Worm (Caenorhabditis elegans) whole organism, L4 larva: ENCODE results near the gene rpoa-49.

Experiments used
- D1046.2 ChIP-seq: fragments of 200-800 bp; sonication (Bioruptor generic); IDR thresholded peaks from 2 replicates; pipeline ENCODE4 v1.3.6; 2022; ENCODE audit warnings: missing genetic modification characterization, missing compliant biosample characterization
- F10B5.3 ChIP-seq: sonication (generic microtip); optimal IDR thresholded peaks from 2 replicates; lab custom pipeline; 2016; ENCODE audit warnings: mild to moderate bottlenecking, missing genetic modification characterization, missing compliant biosample characterization
- F26F4.8 ChIP-seq: fragments of 200-800 bp; sonication (Bioruptor generic); conservative IDR thresholded peaks from 2 replicates; pipeline ENCODE4 v1.3.6; 2022; ENCODE audit warnings: missing genetic modification characterization, missing compliant biosample characterization
- F37D6.2 ChIP-seq: sonication (generic microtip); optimal IDR thresholded peaks from 2 replicates; lab custom pipeline; 2016; ENCODE audit warnings: mild to moderate bottlenecking, missing genetic modification characterization, missing compliant biosample characterization
- T20F7.1 ChIP-seq: fragments of 200-800 bp; sonication (Bioruptor generic); optimal IDR thresholded peaks from 2 replicates; lab custom pipeline; 2018; ENCODE audit warnings: mild to moderate bottlenecking, missing genetic modification characterization, missing compliant biosample characterization
- T26A8.4 ChIP-seq: fragments of 200-800 bp; sonication (Bioruptor generic); IDR thresholded peaks from 2 replicates; pipeline ENCODE4 v1.3.6; 2022; ENCODE audit warnings: missing genetic modification characterization, missing compliant biosample characterization
- ZK337.2 ChIP-seq: fragments of 200-800 bp; sonication (Bioruptor generic); IDR thresholded peaks from 2 replicates; pipeline ENCODE4 v1.3.6; 2022; ENCODE audit warnings: missing genetic modification reagents, missing genetic modification characterization, missing compliant biosample characterization
- aly-2 ChIP-seq: sonication (generic microtip); optimal IDR thresholded peaks from 2 replicates; lab custom pipeline; 2018; ENCODE audit warnings: missing biosample characterization, missing genetic modification characterization
- ama-1 ChIP-seq: fragments of 150-350 bp; optimal IDR thresholded peaks from 2 replicates; lab custom pipeline; 2014; ENCODE audit warnings: inconsistent platforms, mixed read lengths
- arid-1 ChIP-seq: fragments of 200-800 bp; sonication (Bioruptor generic); conservative IDR thresholded peaks from 2 replicates; pipeline ENCODE4 v1.3.6; 2022; ENCODE audit warnings: missing genetic modification reagents, missing genetic modification characterization, missing compliant biosample characterization
- attf-4 ChIP-seq: sonication (generic microtip); optimal IDR thresholded peaks from 3 replicates; lab custom pipeline; 2017; ENCODE audit warnings: missing biosample characterization, missing genetic modification characterization
- ceh-20 ChIP-seq: fragments of 200-800 bp; sonication (Bioruptor generic); IDR thresholded peaks from 2 replicates; pipeline ENCODE4 v1.3.6; 2022; ENCODE audit warnings: missing genetic modification reagents, missing genetic modification characterization, missing compliant biosample characterization
- cey-2 ChIP-seq: sonication (generic microtip); optimal IDR thresholded peaks from 3 replicates; lab custom pipeline; 2017; ENCODE audit warnings: missing genetic modification characterization, mild to moderate bottlenecking, missing compliant biosample characterization, antibody characterized with exemption, borderline replicate concordance; ENCODE audit not compliant: insufficient read depth
- daf-12 ChIP-seq: fragments of 150-350 bp; optimal IDR thresholded peaks from 2 replicates; lab custom pipeline; 2014; ENCODE audit warnings: missing biosample characterization, missing genetic modification reagents, missing genetic modification characterization
- daf-19 ChIP-seq: fragments of 200-800 bp; sonication (Bioruptor generic); conservative IDR thresholded peaks from 2 replicates; pipeline ENCODE4 v1.3.6; 2022; ENCODE audit warnings: missing genetic modification characterization, missing compliant biosample characterization
- dmd-6 ChIP-seq: fragments of 200-800 bp; sonication (Bioruptor generic); IDR thresholded peaks from 2 replicates; pipeline ENCODE4 v1.3.6; 2022; ENCODE audit warnings: missing genetic modification reagents, missing genetic modification characterization, missing compliant biosample characterization
- duxl-1 ChIP-seq: sonication (generic microtip); optimal IDR thresholded peaks from 2 replicates; lab custom pipeline; 2016; ENCODE audit warnings: mild to moderate bottlenecking, missing genetic modification characterization, moderate library complexity, missing compliant biosample characterization; ENCODE audit not compliant: poor library complexity
- fkh-10 ChIP-seq: fragments of 150-350 bp; optimal IDR thresholded peaks from 2 replicates; lab custom pipeline; 2014; ENCODE audit warnings: missing biosample characterization, missing genetic modification reagents, missing genetic modification characterization
- hlh-30 ChIP-seq: sonication (generic microtip); optimal IDR thresholded peaks from 2 replicates; lab custom pipeline; 2017; ENCODE audit warnings: antibody characterized with exemption, mild to moderate bottlenecking, missing genetic modification characterization, missing compliant biosample characterization; ENCODE audit not compliant: insufficient read depth
- lim-7 ChIP-seq: fragments of 200-800 bp; sonication (Bioruptor generic); IDR thresholded peaks from 2 replicates; pipeline ENCODE4 v1.3.6; 2022; ENCODE audit warnings: missing genetic modification characterization, missing compliant biosample characterization
- lin-29 ChIP-seq: fragments of 200-800 bp; sonication (Bioruptor generic); IDR thresholded peaks from 2 replicates; pipeline ENCODE4 v1.3.6; 2022; ENCODE audit warnings: missing genetic modification reagents, missing genetic modification characterization, missing compliant biosample characterization
- lin-38 ChIP-seq: fragments of 200-800 bp; sonication (Bioruptor generic); IDR thresholded peaks from 2 replicates; pipeline ENCODE4 v1.3.6; 2022; ENCODE audit warnings: missing genetic modification reagents, missing genetic modification characterization, missing compliant biosample characterization
- mdt-29 ChIP-seq: fragments of 200-800 bp; sonication (Bioruptor generic); IDR thresholded peaks from 2 replicates; pipeline ENCODE4 v1.3.6; 2022; ENCODE audit warnings: missing genetic modification reagents, missing genetic modification characterization, missing compliant biosample characterization
- mep-1 ChIP-seq: fragments of 150-350 bp; sonication (generic microtip); optimal IDR thresholded peaks from 3 replicates; lab custom pipeline; 2014; ENCODE audit warnings: missing biosample characterization, missing genetic modification characterization
- mxl-2 ChIP-seq: fragments of 200-800 bp; sonication (Bioruptor generic); conservative IDR thresholded peaks from 2 replicates; pipeline ENCODE4 v1.3.6; 2022; ENCODE audit warnings: missing genetic modification reagents, missing genetic modification characterization, missing compliant biosample characterization
- nhr-102 ChIP-seq: sonication (generic microtip); optimal IDR thresholded peaks from 2 replicates; lab custom pipeline; 2016; ENCODE audit warnings: mild to moderate bottlenecking, missing genetic modification characterization, moderate library complexity, missing compliant biosample characterization
- nhr-41 ChIP-seq: fragments of 200-800 bp; sonication (Bioruptor generic); IDR thresholded peaks from 2 replicates; pipeline ENCODE4 v1.3.6; 2022; ENCODE audit warnings: missing genetic modification reagents, missing genetic modification characterization, missing compliant biosample characterization
- nhr-6 ChIP-seq: fragments of 150-350 bp; optimal IDR thresholded peaks from 2 replicates; lab custom pipeline; 2014; ENCODE audit warnings: missing biosample characterization, missing genetic modification characterization
- nhr-76 ChIP-seq: fragments of 150-350 bp; optimal IDR thresholded peaks from 2 replicates; lab custom pipeline; 2014; ENCODE audit warnings: missing biosample characterization, missing genetic modification characterization
- pha-4 ChIP-seq, 2 experiments: fragments of 150-350 bp in 1 of 2; fragments of 200-800 bp in 1 of 2; sonication (Bioruptor generic) in 1 of 2; IDR thresholded peaks in 1 of 2; optimal IDR thresholded peaks in 1 of 2; 2 replicates each; pipeline versions ENCODE4 v1.3.6 to Lab custom; 2014 to 2022; ENCODE audit warnings: missing genetic modification characterization in 2 of 2, missing genetic modification reagents in 2 of 2, missing biosample characterization in 1 of 2, missing compliant biosample characterization in 1 of 2
- pqm-1 ChIP-seq: sonication (generic microtip); optimal IDR thresholded peaks from 2 replicates; lab custom pipeline; 2017; ENCODE audit warnings: missing biosample characterization, missing genetic modification characterization
- saeg-2 ChIP-seq: fragments of 200-800 bp; sonication (Bioruptor generic); IDR thresholded peaks from 2 replicates; pipeline ENCODE4 v1.3.6; 2022; ENCODE audit warnings: missing genetic modification reagents, missing genetic modification characterization, missing compliant biosample characterization
- skn-1 ChIP-seq: fragments of 150-350 bp; optimal IDR thresholded peaks from 2 replicates; lab custom pipeline; 2014; ENCODE audit warnings: missing biosample characterization, missing genetic modification characterization
- spr-3 ChIP-seq: fragments of 200-800 bp; sonication (Bioruptor generic); optimal IDR thresholded peaks from 2 replicates; lab custom pipeline; 2018; ENCODE audit warnings: mild to moderate bottlenecking, missing genetic modification characterization, missing compliant biosample characterization
- tag-97 ChIP-seq: fragments of 200-800 bp; sonication (Bioruptor generic); IDR thresholded peaks from 2 replicates; pipeline ENCODE4 v1.3.6; 2022; ENCODE audit warnings: missing genetic modification characterization, missing compliant biosample characterization
- unc-39 ChIP-seq: sonication (generic microtip); optimal IDR thresholded peaks from 2 replicates; lab custom pipeline; 2017; ENCODE audit warnings: missing biosample characterization, missing genetic modification characterization
- zag-1 ChIP-seq: fragments of 150-350 bp; optimal IDR thresholded peaks from 2 replicates; lab custom pipeline; 2014; ENCODE audit warnings: missing biosample characterization, missing genetic modification characterization
- zip-11 ChIP-seq: fragments of 200-800 bp; sonication (Bioruptor generic); IDR thresholded peaks from 2 replicates; pipeline ENCODE4 v1.3.6; 2022; ENCODE audit warnings: missing genetic modification characterization, missing compliant biosample characterization
- ztf-11 ChIP-seq: fragments of 150-350 bp; optimal IDR thresholded peaks from 2 replicates; lab custom pipeline; 2014; ENCODE audit warnings: missing biosample characterization, missing genetic modification characterization
- ztf-7 ChIP-seq: fragments of 150-350 bp; optimal IDR thresholded peaks from 2 replicates; lab custom pipeline; 2014; ENCODE audit warnings: missing biosample characterization, missing genetic modification characterization

rpoa-49 gene

ce11 chrII:18787-19186 is 26.1 kb upstream of the rpoa-49 start (continued):
- no peak for TF ChIP-seq lin-38 (GFP tag; lab: Robert Waterston, UW)
- TF ChIP-seq ceh-20 (GFP tag; lab: Robert Waterston, UW): peak; percentile 82; the same call in 1 of the 2 replicates
- TF ChIP-seq zip-11 (GFP tag; lab: Robert Waterston, UW): no peak
- TF ChIP-seq ztf-7 (tag; lab: Kevin White, UChicago): peak; percentile 60
- no peak for TF ChIP-seq zag-1 (tag; lab: Kevin White, UChicago)
- TF ChIP-seq F26F4.8 (GFP tag; lab: Robert Waterston, UW): no peak
- TF ChIP-seq daf-19 (GFP tag; lab: Robert Waterston, UW): no peak
- TF ChIP-seq nhr-76 (tag; lab: Kevin White, UChicago): no peak
- peak; percentile 53 for TF ChIP-seq F37D6.2 (tag; lab: Kevin White, UChicago)
- no peak for TF ChIP-seq ZK337.2
- TF ChIP-seq unc-39 (tag; lab: Kevin White, UChicago): no peak
- peak; percentile 36; the same call in 1 of the 2 replicates for TF ChIP-seq arid-1
- peak; percentile 48 for TF ChIP-seq nhr-6 (tag; lab: Kevin White, UChicago)
- no peak for TF ChIP-seq pha-4 (GFP tag; IDR thresholded peaks at IDR 0.05; lab: Robert Waterston, UW)
- no peak for TF ChIP-seq pha-4 (tag; optimal IDR thresholded peaks at IDR 0.05; lab: Kevin White, UChicago)
- no peak for TF ChIP-seq D1046.2 (GFP tag; lab: Robert Waterston, UW)
- TF ChIP-seq aly-2 (tag; lab: Kevin White, UChicago): no peak
- TF ChIP-seq, all 104 proteins: peak for 44

ce11 chrII:19238-19637 is 25.6 kb upstream of the rpoa-49 start, which contains the start of gene gmeb-1:
Gene gmeb-1, plus strand, starts transcription at chrII:19538.
- no peak for TF ChIP-seq attf-4
- no peak for TF ChIP-seq lim-7 (GFP tag; lab: Robert Waterston, UW)
- no peak for TF ChIP-seq tag-97 (GFP tag; lab: Robert Waterston, UW)
- TF ChIP-seq daf-12 (tag; lab: Kevin White, UChicago): no peak
- no peak for TF ChIP-seq mxl-2 (GFP tag; lab: Robert Waterston, UW)
- TF ChIP-seq skn-1 (tag; lab: Kevin White, UChicago): no peak
- no peak for TF ChIP-seq duxl-1 (tag; lab: Kevin White, UChicago)
- TF ChIP-seq hlh-30: no peak

ce11 chrII:21953-22352 is 22.9 kb upstream of the rpoa-49 start:
- TF ChIP-seq ZK337.2: no peak
- peak; percentile 16 for TF ChIP-seq mep-1
- TF ChIP-seq, all 104 proteins: peak for 1

- TF ChIP-seq fkh-10 (no peak), nhr-102 (tag; lab: Kevin White, UChicago) (no peak), pqm-1 (tag; lab: Kevin White, UChicago) (no peak), saeg-2 (GFP tag; lab: Robert Waterston, UW) (no peak), F10B5.3 (tag; lab: Kevin White, UChicago) (no peak), ama-1 (lab: Kevin White, UChicago) (no peak), dmd-6 (GFP tag; lab: Robert Waterston, UW) (no peak), nhr-41 (no peak), mdt-29 (GFP tag; lab: Robert Waterston, UW) (no peak), lin-38 (GFP tag; lab: Robert Waterston, UW) (no peak), D1046.2 (GFP tag; lab: Robert Waterston, UW) (no peak), T26A8.4 (GFP tag; lab: Robert Waterston, UW) (no peak), cey-2 (tag; lab: Kevin White, UChicago) (no peak), spr-3 (GFP tag; lab: Kevin White, UChicago) (no peak), ztf-11 (tag; lab: Kevin White, UChicago) (no peak), T20F7.1 (GFP tag; lab: Kevin White, UChicago) (no peak), F37D6.2 (tag; lab: Kevin White, UChicago) (no peak), lin-29 (GFP tag; lab: Robert Waterston, UW) (no peak), zag-1 (tag; lab: Kevin White, UChicago) (no peak)
Measured at ce11 chrII:23025-23424, 21.8 kb upstream of the rpoa-49 start, which contains the start of gene sqt-2. Gene sqt-2, plus strand, starts transcription at chrII:23325.
